Worm (Caenorhabditis elegans) whole organism, midembryonic: ENCODE data around the gene fbxa-182.

Experiments used
- T22C8.4 ChIP-seq: fragments of 200-800 bp; sonication (Bioruptor generic); IDR thresholded peaks from 2 replicates; pipeline ENCODE4 v1.3.6; 2022; ENCODE audit warnings: missing genetic modification characterization, missing compliant biosample characterization
- cog-1 ChIP-seq: sonication (generic microtip); optimal IDR thresholded peaks from 2 replicates; lab custom pipeline; 2016; ENCODE audit warnings: missing genetic modification characterization, missing compliant biosample characterization
- flt-1 ChIP-seq: fragments of 200-800 bp; sonication (Bioruptor generic); IDR thresholded peaks from 2 replicates; pipeline ENCODE4 v1.3.6; 2022; ENCODE audit warnings: missing genetic modification characterization, missing compliant biosample characterization
- klf-2 ChIP-seq: fragments of 200-800 bp; sonication (Bioruptor generic); conservative IDR thresholded peaks from 2 replicates; pipeline ENCODE4 v1.3.6; 2022; ENCODE audit warnings: missing genetic modification reagents, missing genetic modification characterization, missing compliant biosample characterization
- tab-1 ChIP-seq: fragments of 200-800 bp; sonication (Bioruptor generic); IDR thresholded peaks from 2 replicates; pipeline ENCODE4 v1.3.6; 2022; ENCODE audit warnings: missing genetic modification characterization, missing compliant biosample characterization
- ztf-23 ChIP-seq: fragments of 200-800 bp; sonication (Bioruptor generic); IDR thresholded peaks from 2 replicates; pipeline ENCODE4 v1.3.6; 2022; ENCODE audit warnings: missing genetic modification reagents, missing genetic modification characterization, missing compliant biosample characterization
- ztf-29 ChIP-seq: fragments of 200-800 bp; sonication (Bioruptor generic); IDR thresholded peaks from 2 replicates; pipeline ENCODE4 v1.3.6; 2022; ENCODE audit warnings: missing genetic modification reagents, missing genetic modification characterization, missing compliant biosample characterization

DNA sequence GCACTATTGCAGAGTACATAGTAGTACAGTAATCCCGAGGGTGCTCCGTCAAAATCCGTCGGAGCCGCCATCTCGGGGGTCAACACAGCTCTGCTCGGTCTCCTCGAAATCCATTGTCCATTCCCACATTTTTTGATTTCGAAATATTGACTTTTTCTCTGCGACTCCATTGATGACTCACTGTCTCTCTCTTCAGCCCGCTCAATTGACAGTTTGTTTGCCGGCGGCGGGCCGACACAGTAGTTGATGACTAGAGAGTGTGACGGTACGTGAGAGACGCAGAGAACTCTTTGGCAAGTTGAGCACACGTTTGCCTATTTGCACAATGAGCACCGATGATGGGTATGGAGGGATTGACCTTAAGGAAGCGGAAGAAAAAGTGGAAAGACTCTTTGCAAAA lies 42.3 kb upstream of the fbxa-182 start:
- TF ChIP-seq ztf-29 (GFP tag; lab: Robert Waterston, UW) = no peak
- TF ChIP-seq cog-1 (tag; lab: Kevin White, UChicago) = no peak
- TF ChIP-seq ztf-23 (GFP tag; lab: Robert Waterston, UW) = no peak
- TF ChIP-seq flt-1 (GFP tag; lab: Robert Waterston, UW) = no peak
- no peak for TF ChIP-seq tab-1 (GFP tag; lab: Robert Waterston, UW)
- no peak for TF ChIP-seq klf-2
- TF ChIP-seq T22C8.4 (GFP tag; lab: Robert Waterston, UW) = no peak
